Fruit fly (Drosophila melanogaster) whole organism, embryonic: Measurements from ENCODE around the gene Eig71Ea.

Experiments
- Awh ChIP-seq: fragments of 200-800 bp; sonication (Bioruptor generic); IDR thresholded peaks from 2 replicates; pipeline ENCODE4, ENCODE4 v1.3.6; 2022; ENCODE audit warnings: missing biosample characterization, missing genetic modification characterization
- B-H2 ChIP-seq: fragments of 200-800 bp; sonication (Bioruptor generic); optimal IDR thresholded peaks from 2 replicates; lab custom pipeline; 2018; ENCODE audit warnings: missing biosample characterization, mild to moderate bottlenecking, missing genetic modification characterization
- BEAF-32 ChIP-seq: fragments of 200-800 bp; sonication (Bioruptor generic); optimal IDR thresholded peaks from 3 replicates; lab custom pipeline; 2017; ENCODE audit warnings: missing biosample characterization, missing genetic modification characterization, mild to moderate bottlenecking, moderate library complexity, missing genetic modification reagents
- BtbVII ChIP-seq: fragments of 200-800 bp; sonication (Bioruptor generic); optimal IDR thresholded peaks from 3 replicates; lab custom pipeline; 2017; ENCODE audit warnings: missing biosample characterization, mild to moderate bottlenecking, missing genetic modification characterization
- CG10147 ChIP-seq: fragments of 200-800 bp; sonication (Bioruptor generic); optimal IDR thresholded peaks from 2 replicates; lab custom pipeline; 2019; ENCODE audit warnings: missing biosample characterization, mild to moderate bottlenecking, missing genetic modification characterization, moderate library complexity
- CG11093 ChIP-seq: fragments of 200-800 bp; sonication (Bioruptor generic); IDR thresholded peaks from 3 replicates; pipeline ENCODE4 v1.3.6; 2022; ENCODE audit warnings: missing biosample characterization, missing genetic modification characterization
- CG1233 ChIP-seq: fragments of 200-800 bp; sonication (Bioruptor generic); optimal IDR thresholded peaks from 4 replicates; lab custom pipeline; 2018; ENCODE audit warnings: missing biosample characterization, mild to moderate bottlenecking, missing genetic modification characterization
- CG14014 ChIP-seq: fragments of 200-800 bp; sonication (Bioruptor generic); IDR thresholded peaks from 2 replicates; pipeline ENCODE4 v1.3.6; 2022; ENCODE audit warnings: missing biosample characterization, missing genetic modification characterization
- CG15269 ChIP-seq: fragments of 200-800 bp; sonication (Bioruptor generic); optimal IDR thresholded peaks from 2 replicates; lab custom pipeline; 2018; ENCODE audit warnings: missing biosample characterization, mild to moderate bottlenecking, missing genetic modification characterization, moderate library complexity
- CG15601 ChIP-seq: fragments of 200-800 bp; sonication (Bioruptor generic); optimal IDR thresholded peaks from 3 replicates; lab custom pipeline; 2019; ENCODE audit warnings: missing biosample characterization, mild to moderate bottlenecking, missing genetic modification characterization, moderate library complexity
- CG16813 ChIP-seq: fragments of 200-800 bp; sonication (Bioruptor generic); IDR thresholded peaks from 3 replicates; pipeline ENCODE4 v1.3.6; 2022; ENCODE audit warnings: missing biosample characterization, missing genetic modification characterization; ENCODE audit not compliant: partially characterized antibody
- CG17328 ChIP-seq: fragments of 200-800 bp; sonication (Bioruptor generic); IDR thresholded peaks from 2 replicates; pipeline ENCODE4 v1.3.6; 2022; ENCODE audit warnings: missing biosample characterization, missing genetic modification characterization
- CG17359 ChIP-seq: fragments of 200-800 bp; sonication (Bioruptor generic); optimal IDR thresholded peaks from 3 replicates; lab custom pipeline; 2018; ENCODE audit warnings: missing biosample characterization, mild to moderate bottlenecking, missing genetic modification characterization, moderate library complexity
- CG2116 ChIP-seq: fragments of 200-800 bp; sonication (Bioruptor generic); optimal IDR thresholded peaks from 3 replicates; lab custom pipeline; 2018; ENCODE audit warnings: missing biosample characterization, mild to moderate bottlenecking, missing genetic modification characterization
- CG2875 ChIP-seq: fragments of 200-800 bp; sonication (Bioruptor generic); optimal IDR thresholded peaks from 2 replicates; lab custom pipeline; 2017; ENCODE audit warnings: missing biosample characterization, mild to moderate bottlenecking, missing genetic modification characterization, missing genetic modification reagents
- CG3407 ChIP-seq: fragments of 200-800 bp; sonication (Bioruptor generic); optimal IDR thresholded peaks from 2 replicates; lab custom pipeline; 2018; ENCODE audit warnings: missing biosample characterization, mild to moderate bottlenecking, missing genetic modification characterization
- CG6683 ChIP-seq: fragments of 200-800 bp; sonication (Bioruptor generic); optimal IDR thresholded peaks from 2 replicates; lab custom pipeline; 2017; ENCODE audit warnings: missing biosample characterization, mild to moderate bottlenecking, missing genetic modification characterization, missing genetic modification reagents
- CG6689 ChIP-seq: fragments of 200-800 bp; sonication (Bioruptor generic); IDR thresholded peaks from 2 replicates; pipeline ENCODE4 v1.3.6; 2022; ENCODE audit warnings: missing biosample characterization, missing genetic modification characterization
- CG7372 ChIP-seq: fragments of 200-800 bp; sonication (Bioruptor generic); IDR thresholded peaks from 2 replicates; pipeline ENCODE4 v1.3.6; 2022; ENCODE audit warnings: missing biosample characterization, missing genetic modification characterization
- CG7556 ChIP-seq: fragments of 200-800 bp; sonication (Bioruptor generic); optimal IDR thresholded peaks from 2 replicates; lab custom pipeline; 2017; ENCODE audit warnings: missing biosample characterization, mild to moderate bottlenecking, missing genetic modification characterization
- CG9932 ChIP-seq: fragments of 200-800 bp; sonication (Bioruptor generic); IDR thresholded peaks from 2 replicates; pipeline ENCODE4 v1.3.6; 2022; ENCODE audit warnings: missing biosample characterization, missing genetic modification characterization
- E2f2 ChIP-seq: fragments of 200-800 bp; sonication (Bioruptor generic); IDR thresholded peaks from 2 replicates; pipeline ENCODE4 v1.3.6; 2022; ENCODE audit warnings: missing biosample characterization, missing genetic modification characterization
- ERR ChIP-seq: fragments of 200-800 bp; sonication (Bioruptor generic); optimal IDR thresholded peaks from 2 replicates; lab custom pipeline; 2016; ENCODE audit warnings: missing biosample characterization, missing genetic modification characterization
- GATAe ChIP-seq: fragments of 200-800 bp; sonication (Bioruptor generic); conservative IDR thresholded peaks from 2 replicates; pipeline ENCODE4 v1.3.6; 2022; ENCODE audit warnings: missing biosample characterization, missing genetic modification characterization
- Gug ChIP-seq: fragments of 200-800 bp; sonication (Bioruptor generic); IDR thresholded peaks from 4 replicates; pipeline ENCODE4 v1.3.6; 2022; ENCODE audit warnings: missing biosample characterization, missing genetic modification characterization
- HmgZ ChIP-seq: fragments of 200-800 bp; sonication (Bioruptor generic); optimal IDR thresholded peaks from 2 replicates; lab custom pipeline; 2018; ENCODE audit warnings: missing biosample characterization, mild to moderate bottlenecking, missing genetic modification characterization
- MESR4 ChIP-seq: fragments of 200-800 bp; sonication (Bioruptor generic); optimal IDR thresholded peaks from 2 replicates; lab custom pipeline; 2018; ENCODE audit warnings: missing biosample characterization, mild to moderate bottlenecking, missing genetic modification characterization, moderate library complexity
- NC2α ChIP-seq: fragments of 200-800 bp; sonication (Bioruptor generic); optimal IDR thresholded peaks from 2 replicates; lab custom pipeline; 2016; ENCODE audit warnings: missing biosample characterization, missing genetic modification characterization
- PHDP ChIP-seq: fragments of 200-800 bp; sonication (Bioruptor generic); optimal IDR thresholded peaks from 3 replicates; lab custom pipeline; 2018; ENCODE audit warnings: missing biosample characterization, mild to moderate bottlenecking, missing genetic modification characterization, moderate library complexity
- Ravus ChIP-seq: fragments of 200-800 bp; sonication (Bioruptor generic); IDR thresholded peaks from 2 replicates; pipeline ENCODE4 v1.3.6; 2022; ENCODE audit warnings: missing biosample characterization, missing genetic modification characterization
- Side ChIP-seq: fragments of 200-800 bp; sonication (Bioruptor generic); optimal IDR thresholded peaks from 2 replicates; lab custom pipeline; 2016; ENCODE audit warnings: missing biosample characterization, missing genetic modification characterization
- amos ChIP-seq: fragments of 200-800 bp; sonication (Bioruptor generic); IDR thresholded peaks from 2 replicates; pipeline ENCODE4 v1.3.6; 2022; ENCODE audit warnings: missing biosample characterization, missing genetic modification characterization; ENCODE audit not compliant: partially characterized antibody
- az2 ChIP-seq: fragments of 200-800 bp; sonication (Bioruptor generic); optimal IDR thresholded peaks from 3 replicates; lab custom pipeline; 2016; ENCODE audit warnings: missing biosample characterization, missing genetic modification characterization
- bbx ChIP-seq: fragments of 200-800 bp; sonication (Bioruptor generic); IDR thresholded peaks from 2 replicates; pipeline ENCODE4 v1.3.6; 2022; ENCODE audit warnings: missing biosample characterization, missing genetic modification characterization; ENCODE audit not compliant: partially characterized antibody
- br ChIP-seq: fragments of >200 bp; optimal IDR thresholded peaks from 2 replicates; lab custom pipeline; 2017
- cg ChIP-seq: fragments of 200-800 bp; sonication (Bioruptor generic); optimal IDR thresholded peaks from 3 replicates; lab custom pipeline; 2019; ENCODE audit warnings: missing biosample characterization, mild to moderate bottlenecking, missing genetic modification characterization, moderate library complexity
- chm ChIP-seq: fragments of 200-800 bp; sonication (Bioruptor generic); IDR thresholded peaks from 2 replicates; pipeline ENCODE4 v1.3.6; 2022; ENCODE audit warnings: missing biosample characterization, missing genetic modification characterization
- gcm ChIP-seq: fragments of 200-800 bp; sonication (Bioruptor generic); optimal IDR thresholded peaks from 2 replicates; lab custom pipeline; 2019; ENCODE audit warnings: missing biosample characterization, mild to moderate bottlenecking, missing genetic modification characterization, moderate library complexity
- gfzf ChIP-seq: fragments of 200-800 bp; sonication (Bioruptor generic); optimal IDR thresholded peaks from 2 replicates; lab custom pipeline; 2016; ENCODE audit warnings: missing biosample characterization, mild to moderate bottlenecking, missing genetic modification characterization, moderate library complexity
- gt ChIP-seq: fragments of 200-800 bp; sonication (Bioruptor generic); IDR thresholded peaks from 2 replicates; pipeline ENCODE4 v1.3.6; 2022; ENCODE audit warnings: missing biosample characterization, missing genetic modification characterization
- insv ChIP-seq, 2 experiments: fragments of 200-800 bp; sonication (Bioruptor generic); optimal IDR thresholded peaks; 3 replicates each; lab custom pipeline; 2016 to 2018; ENCODE audit warnings: missing biosample characterization in 2 of 2, missing genetic modification characterization in 2 of 2
- mam ChIP-seq: fragments of 200-800 bp; sonication (Bioruptor generic); optimal IDR thresholded peaks from 3 replicates; lab custom pipeline; 2016; ENCODE audit warnings: missing biosample characterization, missing genetic modification characterization
- pan ChIP-seq, 4 experiments: fragments of >200 bp in 3 of 4; fragments of 200-800 bp in 1 of 4; sonication (Bioruptor generic) in 1 of 4; optimal IDR thresholded peaks in 3 of 4; IDR thresholded peaks in 1 of 4; 2 replicates each; pipeline versions ENCODE4 v1.3.6 to Lab custom; 2017 to 2022; ENCODE audit warnings: missing biosample characterization in 2 of 4, missing genetic modification characterization in 2 of 4, mixed read lengths in 1 of 4
- psq ChIP-seq: fragments of 200-800 bp; sonication (Bioruptor generic); optimal IDR thresholded peaks from 2 replicates; lab custom pipeline; 2017; ENCODE audit warnings: missing biosample characterization, missing genetic modification characterization
- trh ChIP-seq: fragments of 200-800 bp; sonication (Bioruptor generic); optimal IDR thresholded peaks from 2 replicates; lab custom pipeline; 2016; ENCODE audit warnings: missing biosample characterization, missing genetic modification characterization
- unc-4 ChIP-seq: fragments of 200-800 bp; sonication (Bioruptor generic); IDR thresholded peaks from 2 replicates; pipeline ENCODE4 v1.3.6; 2022; ENCODE audit warnings: missing biosample characterization, missing genetic modification characterization; ENCODE audit not compliant: partially characterized antibody
- wdn ChIP-seq: fragments of 200-800 bp; sonication (Bioruptor generic); IDR thresholded peaks from 2 replicates; pipeline ENCODE4 v1.3.6; 2022; ENCODE audit warnings: missing biosample characterization, missing genetic modification characterization
- yki ChIP-seq: fragments of >200 bp; optimal IDR thresholded peaks from 3 replicates; lab custom pipeline; 2018
- zen2 ChIP-seq: fragments of 200-800 bp; sonication (Bioruptor generic); IDR thresholded peaks from 3 replicates; pipeline ENCODE4 v1.3.6; 2022; ENCODE audit warnings: missing biosample characterization, missing genetic modification characterization; ENCODE audit not compliant: partially characterized antibody

Eig71Ea gene

DNA sequence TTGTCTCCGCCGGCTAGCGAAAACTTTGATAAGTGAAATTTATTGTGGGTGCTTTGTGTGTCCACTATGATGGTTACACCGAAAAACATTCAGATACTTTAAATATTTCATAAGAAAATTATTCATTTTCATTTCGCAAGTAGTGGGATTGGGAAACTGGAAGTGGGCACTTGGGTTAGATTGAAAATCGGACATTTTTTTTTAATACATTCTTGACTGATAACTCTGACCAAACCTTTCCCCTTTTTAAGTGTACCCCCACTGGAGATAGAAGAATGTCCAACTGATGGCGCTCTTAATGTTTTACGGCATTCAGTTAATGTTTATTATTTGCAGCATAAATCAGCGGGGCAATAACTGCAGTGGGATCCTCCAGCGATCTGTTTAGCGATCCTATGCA, 28.2 kb upstream of the Eig71Ea start (continued):
- TF ChIP-seq az2 (GFP tag; lab: Kevin White, UChicago), result peak; percentile 4
- no peak for TF ChIP-seq PHDP (tag; lab: Kevin White, UChicago)
- TF ChIP-seq CG15269 (tag; lab: Kevin White, UChicago), result peak; percentile 12

DNA sequence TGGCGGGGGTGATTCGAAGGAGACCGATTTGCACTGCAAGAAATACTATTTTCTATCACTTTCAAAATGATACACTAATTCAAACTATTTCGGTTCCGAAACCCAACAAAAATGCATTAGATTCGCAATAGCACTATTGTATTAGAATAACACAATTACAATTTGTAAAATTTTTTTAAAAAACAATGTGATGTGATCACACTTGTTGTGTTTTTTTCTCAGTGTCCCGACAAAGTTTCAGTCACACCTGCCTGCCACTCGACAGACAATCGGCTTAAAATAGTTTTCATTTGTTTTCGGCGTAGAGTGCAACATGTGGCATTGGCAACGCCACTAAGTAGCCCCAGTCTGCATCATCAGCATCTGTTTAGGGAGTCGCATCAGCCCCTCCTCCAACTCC, 25.6 kb upstream of the Eig71Ea start:
- TF ChIP-seq chm (GFP tag; lab: Robert Waterston, UW) (peak; percentile 74; the same call in 1 of the 2 replicates), BtbVII (GFP tag; lab: Kevin White, UChicago) (no peak), gt (GFP tag; lab: Robert Waterston, UW) (peak; percentile 13; the same call in 1 of the 2 replicates), pan (optimal IDR thresholded peaks at IDR 0.05; lab: Kevin White, UChicago) (no peak), pan (GFP tag; optimal IDR thresholded peaks at IDR 0.05 in 1 of 2, IDR thresholded peaks at IDR 0.05 in 1 of 2) (peak in 1 of 2 experiments; percentile 12), zen2 (no peak), CG2875 (peak; percentile 74), Awh (peak; percentile 47; the same call in 1 of the 2 replicates), cg (GFP tag; lab: Kevin White, UChicago) (no peak), E2f2 (GFP tag; lab: Robert Waterston, UW) (no peak), B-H2 (GFP tag; lab: Kevin White, UChicago) (no peak), NC2α (GFP tag; lab: Kevin White, UChicago) (peak; percentile 28), gfzf (GFP tag; lab: Kevin White, UChicago) (no peak), CG7372 (GFP tag; lab: Robert Waterston, UW) (0 out of 2 replicates have a peak, but pooled peaks have one; percentile 21), Side (GFP tag; lab: Kevin White, UChicago) (peak; percentile 45), CG2116 (GFP tag; lab: Kevin White, UChicago) (no peak), gcm (peak; percentile 65), MESR4 (GFP tag; lab: Kevin White, UChicago) (no peak), CG14014 (GFP tag; lab: Robert Waterston, UW) (no peak), CG6689 (GFP tag; lab: Robert Waterston, UW) (peak; percentile 73), Gug (GFP tag; lab: Robert Waterston, UW) (no peak), CG1233 (peak; percentile 61), GATAe (GFP tag; lab: Robert Waterston, UW) (no peak), HmgZ (tag; lab: Kevin White, UChicago) (no peak), wdn (GFP tag; lab: Robert Waterston, UW) (no peak), amos (no peak), bbx (GFP tag; lab: Robert Waterston, UW) (no peak), CG9932 (GFP tag; lab: Robert Waterston, UW) (no peak), CG11093 (GFP tag; lab: Robert Waterston, UW) (0 out of 3 replicates have a peak, but pooled peaks have one; percentile 10), mam (GFP tag; lab: Kevin White, UChicago) (peak; percentile 11), CG7556 (GFP tag; lab: Kevin White, UChicago) (peak; percentile 65), BEAF-32 (no peak), CG17328 (peak; percentile 79), trh (GFP tag; lab: Kevin White, UChicago) (no peak), CG16813 (no peak), CG17359 (tag; lab: Kevin White, UChicago) (peak; percentile 52), Ravus (GFP tag; lab: Robert Waterston, UW) (no peak), CG6683 (GFP tag; lab: Kevin White, UChicago) (no peak), yki (lab: Kevin White, UChicago) (no peak), insv (GFP tag; optimal IDR thresholded peaks at IDR 0.05; lab: Kevin White, UChicago) (no peak), CG15601 (peak; percentile 81), CG3407 (GFP tag; lab: Kevin White, UChicago) (peak; percentile 60), psq (GFP tag; lab: Kevin White, UChicago) (no peak), br (lab: Kevin White, UChicago) (no peak), unc-4 (GFP tag; lab: Robert Waterston, UW) (no peak), ERR (no peak), CG10147 (GFP tag; lab: Kevin White, UChicago) (no peak)
